Fruit fly (Drosophila melanogaster) whole organism: ENCODE data around the gene CG3191.

Source experiments
- pan ChIP-seq: fragments of >200 bp; optimal IDR thresholded peaks from 2 replicates; lab custom pipeline; 2017
- psq ChIP-seq: fragments of >200 bp; optimal IDR thresholded peaks from 2 replicates; lab custom pipeline; 2017

- TF ChIP-seq pan (lab: Kevin White, UChicago), result no peak
- no peak for TF ChIP-seq psq (lab: Kevin White, UChicago)
These were observed 23.6 kb upstream of the CG3191 start, which contains the start of gene Vml for dm6 chrX:2275249-2275872.
